Fruit fly (Drosophila melanogaster) whole organism, embryonic: Measurements from ENCODE around the gene CG14207.

Experiments used
- Atf6 ChIP-seq: fragments of 200-800 bp; sonication (Bioruptor generic); IDR thresholded peaks from 2 replicates; pipeline ENCODE4 v1.3.6; 2022; ENCODE audit warnings: missing biosample characterization, missing genetic modification characterization
- BEAF-32 ChIP-seq: fragments of 200-800 bp; sonication (Bioruptor generic); optimal IDR thresholded peaks from 3 replicates; lab custom pipeline; 2017; ENCODE audit warnings: missing biosample characterization, missing genetic modification characterization, mild to moderate bottlenecking, moderate library complexity, missing genetic modification reagents
- CG16815 ChIP-seq: fragments of 200-800 bp; sonication (Bioruptor generic); optimal IDR thresholded peaks from 3 replicates; lab custom pipeline; 2017; ENCODE audit warnings: missing biosample characterization, mild to moderate bottlenecking, missing genetic modification characterization
- CG17802 ChIP-seq: fragments of 200-800 bp; sonication (Bioruptor generic); optimal IDR thresholded peaks from 2 replicates; lab custom pipeline; 2018; ENCODE audit warnings: missing biosample characterization, mild to moderate bottlenecking, missing genetic modification characterization, moderate library complexity
- CG2116 ChIP-seq: fragments of 200-800 bp; sonication (Bioruptor generic); optimal IDR thresholded peaks from 3 replicates; lab custom pipeline; 2018; ENCODE audit warnings: missing biosample characterization, mild to moderate bottlenecking, missing genetic modification characterization
- CG2129 ChIP-seq: fragments of 200-800 bp; sonication (Bioruptor generic); IDR thresholded peaks from 2 replicates; pipeline ENCODE4 v1.3.6; 2022; ENCODE audit warnings: missing biosample characterization, missing genetic modification characterization; ENCODE audit not compliant: partially characterized antibody
- CG34224 ChIP-seq: fragments of 200-800 bp; sonication (Bioruptor generic); IDR thresholded peaks from 3 replicates; pipeline ENCODE4 v1.3.6; 2022; ENCODE audit warnings: missing biosample characterization, missing genetic modification characterization; ENCODE audit not compliant: partially characterized antibody
- CG42726 ChIP-seq: fragments of 200-800 bp; sonication (Bioruptor generic); IDR thresholded peaks from 2 replicates; pipeline ENCODE4 v1.3.6; 2022; ENCODE audit warnings: missing biosample characterization, missing genetic modification characterization; ENCODE audit not compliant: partially characterized antibody
- CG4424 ChIP-seq: fragments of 200-800 bp; sonication (Bioruptor generic); optimal IDR thresholded peaks from 3 replicates; lab custom pipeline; 2016; ENCODE audit warnings: missing biosample characterization, missing genetic modification characterization
- CG4617 ChIP-seq: fragments of 200-800 bp; sonication (Bioruptor generic); optimal IDR thresholded peaks from 3 replicates; lab custom pipeline; 2016; ENCODE audit warnings: missing biosample characterization, missing genetic modification characterization, borderline replicate concordance
- CG4820 ChIP-seq: fragments of 200-800 bp; sonication (Bioruptor generic); optimal IDR thresholded peaks from 3 replicates; lab custom pipeline; 2016; ENCODE audit warnings: missing biosample characterization, missing genetic modification characterization
- CG4854 ChIP-seq: fragments of 200-800 bp; sonication (Bioruptor generic); optimal IDR thresholded peaks from 2 replicates; lab custom pipeline; 2016; ENCODE audit warnings: missing biosample characterization, missing genetic modification characterization, inconsistent platforms
- CG5245 ChIP-seq: fragments of 200-800 bp; sonication (Bioruptor generic); optimal IDR thresholded peaks from 3 replicates; lab custom pipeline; 2016; ENCODE audit warnings: missing biosample characterization, missing genetic modification characterization
- CG6791 ChIP-seq: fragments of 200-800 bp; sonication (Bioruptor generic); IDR thresholded peaks from 3 replicates; pipeline ENCODE4 v1.3.6; 2022; ENCODE audit warnings: missing biosample characterization, missing genetic modification characterization; ENCODE audit not compliant: partially characterized antibody
- CG7556 ChIP-seq: fragments of 200-800 bp; sonication (Bioruptor generic); optimal IDR thresholded peaks from 2 replicates; lab custom pipeline; 2017; ENCODE audit warnings: missing biosample characterization, mild to moderate bottlenecking, missing genetic modification characterization
- CG7928 ChIP-seq: fragments of 200-800 bp; sonication (Bioruptor generic); optimal IDR thresholded peaks from 2 replicates; lab custom pipeline; 2017; ENCODE audit warnings: missing biosample characterization, mild to moderate bottlenecking, missing genetic modification characterization
- CG9437 ChIP-seq: fragments of 200-800 bp; sonication (Bioruptor generic); optimal IDR thresholded peaks from 2 replicates; lab custom pipeline; 2018; ENCODE audit warnings: missing biosample characterization, mild to moderate bottlenecking, missing genetic modification characterization
- CG9797 ChIP-seq: fragments of 200-800 bp; sonication (Bioruptor generic); optimal IDR thresholded peaks from 3 replicates; lab custom pipeline; 2018; ENCODE audit warnings: missing biosample characterization, mild to moderate bottlenecking, missing genetic modification characterization
- CG9932 ChIP-seq: fragments of 200-800 bp; sonication (Bioruptor generic); IDR thresholded peaks from 2 replicates; pipeline ENCODE4 v1.3.6; 2022; ENCODE audit warnings: missing biosample characterization, missing genetic modification characterization
- Doc3 ChIP-seq: fragments of 200-800 bp; sonication (Bioruptor generic); IDR thresholded peaks from 3 replicates; pipeline ENCODE4 v1.3.6; 2022; ENCODE audit warnings: missing biosample characterization, missing genetic modification characterization; ENCODE audit not compliant: partially characterized antibody
- Dp ChIP-seq: fragments of 200-800 bp; sonication (Bioruptor generic); optimal IDR thresholded peaks from 2 replicates; lab custom pipeline; 2018; ENCODE audit warnings: missing biosample characterization, mild to moderate bottlenecking, missing genetic modification characterization, moderate library complexity
- Dref ChIP-seq: fragments of 200-800 bp; sonication (Bioruptor generic); IDR thresholded peaks from 2 replicates; pipeline ENCODE4 v1.3.6; 2022; ENCODE audit warnings: missing biosample characterization, missing genetic modification characterization
- Ets97D ChIP-seq: fragments of 200-800 bp; sonication (Bioruptor generic); optimal IDR thresholded peaks from 3 replicates; lab custom pipeline; 2016; ENCODE audit warnings: missing biosample characterization, missing genetic modification characterization
- HmgD ChIP-seq: fragments of 200-800 bp; sonication (Bioruptor generic); optimal IDR thresholded peaks from 3 replicates; lab custom pipeline; 2016; ENCODE audit warnings: missing biosample characterization, missing genetic modification characterization
- Lim3 ChIP-seq: fragments of 200-800 bp; sonication (Bioruptor generic); IDR thresholded peaks from 2 replicates; pipeline ENCODE4 v1.3.6; 2022; ENCODE audit warnings: missing biosample characterization, missing genetic modification characterization
- MBD-R2 ChIP-seq: fragments of 200-800 bp; sonication (Bioruptor generic); IDR thresholded peaks from 2 replicates; pipeline ENCODE4 v1.3.6; 2022; ENCODE audit warnings: missing biosample characterization, missing genetic modification characterization
- MESR4 ChIP-seq: fragments of 200-800 bp; sonication (Bioruptor generic); optimal IDR thresholded peaks from 2 replicates; lab custom pipeline; 2018; ENCODE audit warnings: missing biosample characterization, mild to moderate bottlenecking, missing genetic modification characterization, moderate library complexity
- Med ChIP-seq: fragments of 200-800 bp; sonication (Bioruptor generic); peaks from one replicate; lab custom pipeline; 2016; ENCODE audit warnings: missing biosample characterization, missing genetic modification characterization, mild to moderate bottlenecking, inconsistent platforms, moderate library complexity
- NK7.1 ChIP-seq: fragments of 200-800 bp; sonication (Bioruptor generic); optimal IDR thresholded peaks from 3 replicates; lab custom pipeline; 2016; ENCODE audit warnings: missing biosample characterization, missing genetic modification characterization
- Opbp ChIP-seq: fragments of 200-800 bp; sonication (Bioruptor generic); IDR thresholded peaks from 3 replicates; pipeline ENCODE4 v1.3.6; 2022; ENCODE audit warnings: missing biosample characterization, missing genetic modification characterization; ENCODE audit not compliant: partially characterized antibody
- Scr ChIP-seq: fragments of 200-800 bp; sonication (Bioruptor generic); IDR thresholded peaks from 2 replicates; pipeline ENCODE4 v1.3.6; 2022; ENCODE audit warnings: missing biosample characterization, missing genetic modification characterization; ENCODE audit not compliant: partially characterized antibody
- Sox102F ChIP-seq: fragments of 200-800 bp; sonication (Bioruptor generic); optimal IDR thresholded peaks from 2 replicates; lab custom pipeline; 2018; ENCODE audit warnings: missing biosample characterization, mild to moderate bottlenecking, missing genetic modification characterization, moderate library complexity
- bbx ChIP-seq: fragments of 200-800 bp; sonication (Bioruptor generic); IDR thresholded peaks from 2 replicates; pipeline ENCODE4 v1.3.6; 2022; ENCODE audit warnings: missing biosample characterization, missing genetic modification characterization; ENCODE audit not compliant: partially characterized antibody
- bsh ChIP-seq, 2 experiments: fragments of 200-800 bp; sonication (Bioruptor generic); optimal IDR thresholded peaks; 2 replicates each; lab custom pipeline; 2017 to 2018; ENCODE audit warnings: mild to moderate bottlenecking in 2 of 2, missing biosample characterization in 2 of 2, missing genetic modification characterization in 2 of 2, moderate library complexity in 1 of 2
- knrl ChIP-seq: fragments of 200-800 bp; sonication (Bioruptor generic); IDR thresholded peaks from 3 replicates; pipeline ENCODE4 v1.3.6; 2022; ENCODE audit warnings: missing biosample characterization, missing genetic modification characterization; ENCODE audit not compliant: partially characterized antibody
- maf-S ChIP-seq: fragments of 200-800 bp; sonication (Bioruptor generic); optimal IDR thresholded peaks from 2 replicates; lab custom pipeline; 2016; ENCODE audit warnings: missing biosample characterization, missing genetic modification characterization
- mld ChIP-seq: fragments of 200-800 bp; sonication (Bioruptor generic); IDR thresholded peaks from 3 replicates; pipeline ENCODE4 v1.3.6; 2022; ENCODE audit warnings: missing biosample characterization, missing genetic modification characterization; ENCODE audit not compliant: partially characterized antibody
- nerfin-1 ChIP-seq: fragments of 200-800 bp; sonication (Bioruptor generic); optimal IDR thresholded peaks from 3 replicates; lab custom pipeline; 2019; ENCODE audit warnings: missing biosample characterization, mild to moderate bottlenecking, missing genetic modification characterization, moderate library complexity
- nmo ChIP-seq: fragments of 200-800 bp; sonication (Bioruptor generic); optimal IDR thresholded peaks from 2 replicates; lab custom pipeline; 2018; ENCODE audit warnings: missing biosample characterization, mild to moderate bottlenecking, missing genetic modification characterization, moderate library complexity
- onecut ChIP-seq: fragments of 200-800 bp; sonication (Bioruptor generic); IDR thresholded peaks from 2 replicates; pipeline ENCODE4 v1.3.6; 2022; ENCODE audit warnings: missing biosample characterization, missing genetic modification characterization
- phol ChIP-seq: fragments of 200-800 bp; sonication (Bioruptor generic); optimal IDR thresholded peaks from 3 replicates; lab custom pipeline; 2018; ENCODE audit warnings: missing biosample characterization, mild to moderate bottlenecking, missing genetic modification characterization, moderate library complexity
- pzg ChIP-seq: fragments of 200-800 bp; sonication (Bioruptor generic); optimal IDR thresholded peaks from 3 replicates; lab custom pipeline; 2018; ENCODE audit warnings: missing biosample characterization, mild to moderate bottlenecking, missing genetic modification characterization, moderate library complexity
- repo ChIP-seq: fragments of 200-800 bp; sonication (Bioruptor generic); optimal IDR thresholded peaks from 2 replicates; lab custom pipeline; 2016; ENCODE audit warnings: missing biosample characterization, missing genetic modification characterization
- scrt ChIP-seq: fragments of 200-800 bp; sonication (Bioruptor generic); optimal IDR thresholded peaks from 2 replicates; lab custom pipeline; 2018; ENCODE audit warnings: missing biosample characterization, mild to moderate bottlenecking, missing genetic modification characterization, moderate library complexity
- sqz ChIP-seq: fragments of 200-800 bp; sonication (Bioruptor generic); optimal IDR thresholded peaks from 3 replicates; lab custom pipeline; 2018; ENCODE audit warnings: missing biosample characterization, mild to moderate bottlenecking, missing genetic modification characterization
- ssp ChIP-seq: fragments of 200-800 bp; sonication (Bioruptor generic); IDR thresholded peaks from 2 replicates; pipeline ENCODE4 v1.3.6; 2022; ENCODE audit warnings: missing biosample characterization, missing genetic modification characterization
- tna ChIP-seq: fragments of 200-800 bp; sonication (Bioruptor generic); IDR thresholded peaks from 2 replicates; pipeline ENCODE4 v1.3.6; 2022; ENCODE audit warnings: missing biosample characterization, missing genetic modification characterization; ENCODE audit not compliant: partially characterized antibody
- toy ChIP-seq: fragments of 200-800 bp; sonication (Bioruptor generic); IDR thresholded peaks from 2 replicates; pipeline ENCODE4 v1.3.6; 2022; ENCODE audit warnings: missing biosample characterization, missing genetic modification characterization
- zfh2 ChIP-seq: fragments of 200-800 bp; sonication (Bioruptor generic); optimal IDR thresholded peaks from 2 replicates; lab custom pipeline; 2016; ENCODE audit warnings: missing biosample characterization, missing genetic modification characterization

CG14207 gene

dm6 chrX:19622924-19623323, 17.9 kb downstream of the CG14207 start, which contains the start of the genes Naa20A and MKP-4 (continued):
- TF ChIP-seq CG7556 (GFP tag; lab: Kevin White, UChicago) (no peak), CG16815 (GFP tag; lab: Kevin White, UChicago) (no peak), CG17802 (tag; lab: Kevin White, UChicago) (peak; percentile 96), CG4617 (GFP tag; lab: Kevin White, UChicago) (peak; percentile 52), CG4424 (GFP tag; lab: Kevin White, UChicago) (no peak), Med (peak; percentile 87), CG2116 (GFP tag; lab: Kevin White, UChicago) (peak; percentile 69), Opbp (GFP tag; lab: Robert Waterston, UW) (peak; percentile 76), Atf6 (no peak), onecut (no peak), CG2129 (peak; percentile 28; the same call in 1 of the 2 replicates), CG5245 (no peak), CG4854 (no peak), CG9932 (GFP tag; lab: Robert Waterston, UW) (peak; percentile 35; the same call in 1 of the 2 replicates), zfh2 (GFP tag; lab: Kevin White, UChicago) (no peak), CG9437 (no peak), CG34224 (GFP tag; lab: Robert Waterston, UW) (peak; percentile 70), scrt (GFP tag; lab: Kevin White, UChicago) (no peak), BEAF-32 (peak; percentile 76), Doc3 (peak; percentile 58; the same call in 1 of the 3 replicates), CG9797 (GFP tag; lab: Kevin White, UChicago) (peak; percentile 83), CG42726 (GFP tag; lab: Robert Waterston, UW) (peak; percentile 46; the same call in 1 of the 2 replicates), nmo (GFP tag; lab: Kevin White, UChicago) (peak; percentile 12), maf-S (no peak), CG4820 (GFP tag; lab: Kevin White, UChicago) (no peak), CG7928 (GFP tag; lab: Kevin White, UChicago) (no peak), pzg (GFP tag; lab: Kevin White, UChicago) (peak; percentile 77), bbx (GFP tag; lab: Robert Waterston, UW) (peak; percentile 76), knrl (peak; percentile 68), toy (GFP tag; lab: Robert Waterston, UW) (no peak), Scr (GFP tag; lab: Robert Waterston, UW) (peak; percentile 73), ssp (GFP tag; lab: Robert Waterston, UW) (peak; percentile 15; the same call in 1 of the 2 replicates), MBD-R2 (GFP tag; lab: Robert Waterston, UW) (peak; percentile 95), mld (GFP tag; lab: Robert Waterston, UW) (peak; percentile 76; the same call in 2 of the 3 replicates), NK7.1 (GFP tag; lab: Kevin White, UChicago) (no peak), Ets97D (GFP tag; lab: Kevin White, UChicago) (peak; percentile 49), Lim3 (no peak), phol (peak; percentile 12), MESR4 (GFP tag; lab: Kevin White, UChicago) (peak; percentile 81), repo (GFP tag; lab: Kevin White, UChicago) (no peak), Dp (GFP tag; lab: Kevin White, UChicago) (peak; percentile 49), Sox102F (GFP tag; lab: Kevin White, UChicago) (no peak), sqz (GFP tag; lab: Kevin White, UChicago) (no peak), nerfin-1 (tag; lab: Kevin White, UChicago) (peak; percentile 38), bsh (GFP tag; optimal IDR thresholded peaks at IDR 0.05; lab: Kevin White, UChicago) (no peak), tna (GFP tag; lab: Robert Waterston, UW) (peak; percentile 60), CG6791 (GFP tag; lab: Robert Waterston, UW) (peak; percentile 68), HmgD (GFP tag; lab: Kevin White, UChicago) (no peak), Dref (GFP tag; lab: Robert Waterston, UW) (peak; percentile 87)
